Worm (Caenorhabditis elegans) whole organism, early embryonic: Measurements from ENCODE around the gene rgs-3.

Experiments
- F13C5.2 ChIP-seq: sonication (generic microtip); optimal IDR thresholded peaks from 2 replicates; lab custom pipeline; 2017; ENCODE audit warnings: mild to moderate bottlenecking, missing genetic modification characterization, inconsistent platforms, missing compliant biosample characterization
- ama-1 ChIP-seq: fragments of 150-350 bp; optimal IDR thresholded peaks from 2 replicates; lab custom pipeline; 2014
- ceh-36 ChIP-seq: sonication (generic microtip); optimal IDR thresholded peaks from 2 replicates; lab custom pipeline; 2016; ENCODE audit warnings: missing genetic modification characterization, inconsistent platforms, missing compliant biosample characterization
- ets-7 ChIP-seq: sonication (generic microtip); optimal IDR thresholded peaks from 2 replicates; lab custom pipeline; 2016; ENCODE audit warnings: missing genotype, missing genetic modification characterization, missing compliant biosample characterization
- flt-1 ChIP-seq: fragments of 200-800 bp; sonication (Bioruptor generic); IDR thresholded peaks from 2 replicates; pipeline ENCODE4 v1.3.6; 2022; ENCODE audit warnings: missing genetic modification characterization, missing compliant biosample characterization
- scrt-1 ChIP-seq: fragments of 200-800 bp; sonication (Bioruptor generic); IDR thresholded peaks from 2 replicates; pipeline ENCODE4 v1.3.6; 2022; ENCODE audit warnings: missing genetic modification characterization, missing compliant biosample characterization

- TF ChIP-seq scrt-1 (GFP tag; lab: Robert Waterston, UW) (no peak), ets-7 (tag; lab: Kevin White, UChicago) (no peak), flt-1 (GFP tag; lab: Robert Waterston, UW) (no peak), ceh-36 (tag; lab: Kevin White, UChicago) (no peak), ama-1 (lab: Kevin White, UChicago) (no peak), F13C5.2 (no peak)
These were observed 49.8 kb downstream of the rgs-3 start for ce11 chrII:6149434-6149833.
